Fruit fly (Drosophila melanogaster) whole organism, embryonic: Measurements from ENCODE around the gene CG3634.

Experiments
- ATbp ChIP-seq: fragments of 200-800 bp; sonication (Bioruptor generic); optimal IDR thresholded peaks from 2 replicates; lab custom pipeline; 2017; ENCODE audit warnings: missing biosample characterization, mild to moderate bottlenecking, missing genetic modification characterization, missing genetic modification reagents
- Atf3 ChIP-seq: fragments of 200-800 bp; sonication (Bioruptor generic); optimal IDR thresholded peaks from 3 replicates; lab custom pipeline; 2016; ENCODE audit warnings: missing biosample characterization, missing genetic modification characterization
- BEAF-32 ChIP-seq: fragments of 200-800 bp; sonication (Bioruptor generic); optimal IDR thresholded peaks from 3 replicates; lab custom pipeline; 2017; ENCODE audit warnings: missing biosample characterization, missing genetic modification characterization, mild to moderate bottlenecking, moderate library complexity, missing genetic modification reagents
- CG11723 ChIP-seq: fragments of 200-800 bp; sonication (Bioruptor generic); optimal IDR thresholded peaks from 2 replicates; lab custom pipeline; 2017; ENCODE audit warnings: missing biosample characterization, mild to moderate bottlenecking, missing genetic modification characterization
- CG12071 ChIP-seq: fragments of 200-800 bp; sonication (Bioruptor generic); optimal IDR thresholded peaks from 3 replicates; lab custom pipeline; 2018; ENCODE audit warnings: missing biosample characterization, mild to moderate bottlenecking, missing genetic modification characterization
- CG2116 ChIP-seq: fragments of 200-800 bp; sonication (Bioruptor generic); optimal IDR thresholded peaks from 3 replicates; lab custom pipeline; 2018; ENCODE audit warnings: missing biosample characterization, mild to moderate bottlenecking, missing genetic modification characterization
- CG2120 ChIP-seq: fragments of 200-800 bp; sonication (Bioruptor generic); optimal IDR thresholded peaks from 3 replicates; lab custom pipeline; 2016; ENCODE audit warnings: missing biosample characterization, missing genetic modification characterization
- CG2199 ChIP-seq: fragments of 200-800 bp; sonication (Bioruptor generic); IDR thresholded peaks from 3 replicates; pipeline ENCODE4 v1.3.6; 2022; ENCODE audit warnings: missing biosample characterization, missing genetic modification characterization
- CG3163 ChIP-seq: fragments of 200-800 bp; sonication (Bioruptor generic); optimal IDR thresholded peaks from 3 replicates; lab custom pipeline; 2016; ENCODE audit warnings: missing biosample characterization, missing genetic modification characterization
- CG33213 ChIP-seq: fragments of 200-800 bp; sonication (Bioruptor generic); optimal IDR thresholded peaks from 3 replicates; lab custom pipeline; 2016; ENCODE audit warnings: missing biosample characterization, missing genetic modification characterization
- CG4820 ChIP-seq: fragments of 200-800 bp; sonication (Bioruptor generic); optimal IDR thresholded peaks from 3 replicates; lab custom pipeline; 2016; ENCODE audit warnings: missing biosample characterization, missing genetic modification characterization
- CG6791 ChIP-seq: fragments of 200-800 bp; sonication (Bioruptor generic); IDR thresholded peaks from 3 replicates; pipeline ENCODE4 v1.3.6; 2022; ENCODE audit warnings: missing biosample characterization, missing genetic modification characterization; ENCODE audit not compliant: partially characterized antibody
- CG7928 ChIP-seq: fragments of 200-800 bp; sonication (Bioruptor generic); optimal IDR thresholded peaks from 2 replicates; lab custom pipeline; 2017; ENCODE audit warnings: missing biosample characterization, mild to moderate bottlenecking, missing genetic modification characterization
- CG8944 ChIP-seq: fragments of 200-800 bp; sonication (Bioruptor generic); optimal IDR thresholded peaks from 3 replicates; lab custom pipeline; 2016; ENCODE audit warnings: missing biosample characterization, missing genetic modification characterization
- CG9215 ChIP-seq: fragments of 200-800 bp; sonication (Bioruptor generic); IDR thresholded peaks from 2 replicates; pipeline ENCODE4 v1.3.6; 2022; ENCODE audit warnings: missing biosample characterization, missing genetic modification characterization
- D ChIP-seq, 2 experiments: fragments of 200-800 bp in 1 of 2; fragments of >200 bp in 1 of 2; sonication (Bioruptor generic) in 1 of 2; optimal IDR thresholded peaks; 2 replicates in 1 of 2; 3 replicates in 1 of 2; lab custom pipeline; 2017; ENCODE audit warnings: mild to moderate bottlenecking in 1 of 2, missing biosample characterization in 1 of 2, missing genetic modification characterization in 1 of 2, missing genetic modification reagents in 1 of 2
- Ets97D ChIP-seq: fragments of 200-800 bp; sonication (Bioruptor generic); optimal IDR thresholded peaks from 3 replicates; lab custom pipeline; 2016; ENCODE audit warnings: missing biosample characterization, missing genetic modification characterization
- Nf-YC ChIP-seq: fragments of 200-800 bp; optimal IDR thresholded peaks from 3 replicates; lab custom pipeline; 2019; ENCODE audit warnings: missing biosample characterization, mild to moderate bottlenecking, missing genetic modification characterization, moderate library complexity
- Ravus ChIP-seq: fragments of 200-800 bp; sonication (Bioruptor generic); IDR thresholded peaks from 2 replicates; pipeline ENCODE4 v1.3.6; 2022; ENCODE audit warnings: missing biosample characterization, missing genetic modification characterization
- Rfx ChIP-seq: fragments of 200-800 bp; sonication (Bioruptor generic); IDR thresholded peaks from 2 replicates; pipeline ENCODE4 v1.3.6; 2022; ENCODE audit warnings: missing biosample characterization, missing genetic modification characterization
- Ssrp ChIP-seq: fragments of 200-800 bp; sonication (Bioruptor generic); optimal IDR thresholded peaks from 2 replicates; lab custom pipeline; 2018; ENCODE audit warnings: missing biosample characterization, mild to moderate bottlenecking, missing genetic modification characterization, moderate library complexity
- Usf ChIP-seq: fragments of 200-800 bp; sonication (Bioruptor generic); optimal IDR thresholded peaks from 2 replicates; lab custom pipeline; 2017; ENCODE audit warnings: missing genotype, missing biosample characterization, missing genetic modification characterization
- Xrp1 ChIP-seq: fragments of 200-800 bp; sonication (Bioruptor generic); IDR thresholded peaks from 2 replicates; pipeline ENCODE4 v1.3.6; 2022; ENCODE audit warnings: missing biosample characterization, missing genetic modification characterization
- ap ChIP-seq: fragments of 200-800 bp; sonication (Bioruptor generic); IDR thresholded peaks from 2 replicates; pipeline ENCODE4 v1.3.6; 2022; ENCODE audit warnings: missing biosample characterization, missing genetic modification characterization
- ara ChIP-seq: fragments of 200-800 bp; sonication (Bioruptor generic); IDR thresholded peaks from 2 replicates; pipeline ENCODE4 v1.3.6; 2022; ENCODE audit warnings: missing biosample characterization, missing genetic modification characterization
- bigmax ChIP-seq: fragments of 200-800 bp; sonication (Bioruptor generic); optimal IDR thresholded peaks from 2 replicates; lab custom pipeline; 2018; ENCODE audit warnings: missing biosample characterization, mild to moderate bottlenecking, missing genetic modification characterization
- cad ChIP-seq: fragments of >200 bp; optimal IDR thresholded peaks from 2 replicates; lab custom pipeline; 2017; ENCODE audit warnings: missing biosample characterization, missing genetic modification characterization
- crc ChIP-seq: fragments of 200-800 bp; sonication (Bioruptor generic); optimal IDR thresholded peaks from 2 replicates; lab custom pipeline; 2016; ENCODE audit warnings: missing biosample characterization, missing genetic modification characterization
- crp ChIP-seq, 2 experiments: fragments of 200-800 bp; sonication (Bioruptor generic); optimal IDR thresholded peaks; 2 replicates in 1 of 2; 3 replicates in 1 of 2; lab custom pipeline; 2017; ENCODE audit warnings: missing biosample characterization in 2 of 2, missing genetic modification characterization in 2 of 2, mild to moderate bottlenecking in 1 of 2, moderate library complexity in 1 of 2
- danr ChIP-seq: fragments of 200-800 bp; sonication (Bioruptor generic); IDR thresholded peaks from 2 replicates; pipeline ENCODE4 v1.3.6; 2022; ENCODE audit warnings: missing biosample characterization, missing genetic modification characterization
- dimm ChIP-seq: fragments of 200-800 bp; sonication (Bioruptor generic); IDR thresholded peaks from 2 replicates; pipeline ENCODE4 v1.3.6; 2022; ENCODE audit warnings: missing biosample characterization, missing genetic modification characterization
- disco-r ChIP-seq: fragments of 200-800 bp; sonication (Bioruptor generic); optimal IDR thresholded peaks from 2 replicates; lab custom pipeline; 2016; ENCODE audit warnings: missing biosample characterization, missing genetic modification characterization
- dm ChIP-seq: fragments of 200-800 bp; sonication (Bioruptor generic); optimal IDR thresholded peaks from 3 replicates; lab custom pipeline; 2016; ENCODE audit warnings: missing biosample characterization, missing genetic modification characterization
- dpn ChIP-seq, 2 experiments: fragments of 200-800 bp; sonication (Bioruptor generic); optimal IDR thresholded peaks; 3 replicates each; lab custom pipeline; 2016; ENCODE audit warnings: missing biosample characterization in 2 of 2, missing genetic modification characterization in 2 of 2
- exex ChIP-seq: fragments of 200-800 bp; sonication (Bioruptor generic); optimal IDR thresholded peaks from 4 replicates; lab custom pipeline; 2018; ENCODE audit warnings: missing biosample characterization, mild to moderate bottlenecking, missing genetic modification characterization, moderate library complexity
- gt ChIP-seq: fragments of 200-800 bp; sonication (Bioruptor generic); IDR thresholded peaks from 2 replicates; pipeline ENCODE4 v1.3.6; 2022; ENCODE audit warnings: missing biosample characterization, missing genetic modification characterization
- hbn ChIP-seq: fragments of 200-800 bp; sonication (Bioruptor generic); IDR thresholded peaks from 2 replicates; pipeline ENCODE4 v1.3.6; 2022; ENCODE audit warnings: missing biosample characterization, missing genetic modification characterization; ENCODE audit not compliant: partially characterized antibody
- jumu ChIP-seq: fragments of 200-800 bp; sonication (Bioruptor generic); optimal IDR thresholded peaks from 3 replicates; lab custom pipeline; 2016; ENCODE audit warnings: missing biosample characterization, missing genetic modification characterization
- nerfin-2 ChIP-seq: fragments of 200-800 bp; sonication (Bioruptor generic); IDR thresholded peaks from 2 replicates; pipeline ENCODE4 v1.3.6; 2022; ENCODE audit warnings: missing biosample characterization, missing genetic modification characterization; ENCODE audit not compliant: partially characterized antibody
- peb ChIP-seq: fragments of 200-800 bp; sonication (Bioruptor generic); IDR thresholded peaks from 2 replicates; pipeline ENCODE4 v1.3.6; 2022; ENCODE audit warnings: missing biosample characterization, missing genetic modification characterization
- prd ChIP-seq, 3 experiments: fragments of >200 bp in 2 of 3; fragments of 200-800 bp in 1 of 3; sonication (Bioruptor generic) in 1 of 3; optimal IDR thresholded peaks in 2 of 3; IDR thresholded peaks in 1 of 3; 2 replicates in 2 of 3; 3 replicates in 1 of 3; pipeline versions ENCODE4 v1.3.6 to Lab custom; 2017 to 2022; ENCODE audit warnings: missing biosample characterization in 1 of 3, missing genetic modification characterization in 1 of 3
- pum ChIP-seq: fragments of 200-800 bp; sonication (Bioruptor generic); optimal IDR thresholded peaks from 2 replicates; lab custom pipeline; 2016; ENCODE audit warnings: missing biosample characterization, missing genetic modification characterization
- sens ChIP-seq: fragments of 200-800 bp; sonication (Bioruptor generic); peaks from one replicate; lab custom pipeline; 2016; ENCODE audit warnings: missing biosample characterization, missing genetic modification characterization
- sima ChIP-seq: fragments of 200-800 bp; sonication (Bioruptor generic); optimal IDR thresholded peaks from 2 replicates; lab custom pipeline; 2016; ENCODE audit warnings: missing biosample characterization, missing genetic modification characterization
- slp2 ChIP-seq: fragments of 200-800 bp; sonication (Bioruptor generic); optimal IDR thresholded peaks from 2 replicates; lab custom pipeline; 2016; ENCODE audit warnings: missing biosample characterization, missing genetic modification characterization
- ssp ChIP-seq: fragments of 200-800 bp; sonication (Bioruptor generic); IDR thresholded peaks from 2 replicates; pipeline ENCODE4 v1.3.6; 2022; ENCODE audit warnings: missing biosample characterization, missing genetic modification characterization
- tup ChIP-seq: fragments of 200-800 bp; sonication (Bioruptor generic); optimal IDR thresholded peaks from 2 replicates; lab custom pipeline; 2016; ENCODE audit warnings: missing biosample characterization, mild to moderate bottlenecking, missing genetic modification characterization, moderate library complexity
- wor ChIP-seq: fragments of 200-800 bp; sonication (Bioruptor generic); IDR thresholded peaks from 2 replicates; pipeline ENCODE4 v1.3.6; 2022; ENCODE audit warnings: missing biosample characterization, missing genetic modification characterization
- zfh1 ChIP-seq: fragments of 200-800 bp; sonication (Bioruptor generic); IDR thresholded peaks from 3 replicates; pipeline ENCODE4 v1.3.6; 2022; ENCODE audit warnings: missing biosample characterization, missing genetic modification characterization

The CG3634 gene

dm6 chr3L:20798325-20798846 is 10.7 kb downstream of the CG3634 start, which contains the start of the genes CG3698 and tzn (continued):
- TF ChIP-seq Atf3 (GFP tag; lab: Kevin White, UChicago), result peak; percentile 45
- peak; percentile 81 for TF ChIP-seq ssp (GFP tag; lab: Robert Waterston, UW)
- TF ChIP-seq dimm, result peak; percentile 83
- peak; percentile 92 for TF ChIP-seq sens (GFP tag; lab: Kevin White, UChicago)
- TF ChIP-seq slp2, result peak; percentile 85
- TF ChIP-seq Ssrp, result peak; percentile 87
- peak; percentile 85 for TF ChIP-seq dm (GFP tag; lab: Kevin White, UChicago)
- peak; percentile 14; the same call in 1 of the 2 replicates for TF ChIP-seq hbn
- TF ChIP-seq Usf, result peak; percentile 93
- peak; percentile 84 for TF ChIP-seq exex
- TF ChIP-seq cad, result no peak
- peak in 1 of 2 experiments; percentile 66 for TF ChIP-seq crp (GFP tag; optimal IDR thresholded peaks at IDR 0.05; lab: Kevin White, UChicago)
- TF ChIP-seq CG8944 (GFP tag; lab: Kevin White, UChicago), result peak; percentile 70
- peak; percentile 76 for TF ChIP-seq sima (GFP tag; lab: Kevin White, UChicago)
- TF ChIP-seq CG3163 (GFP tag; lab: Kevin White, UChicago), result peak; percentile 58
- peak; percentile 76 for TF ChIP-seq CG7928 (GFP tag; lab: Kevin White, UChicago)
- peak; percentile 90 for TF ChIP-seq CG2116 (GFP tag; lab: Kevin White, UChicago)
- TF ChIP-seq pum (GFP tag; lab: Kevin White, UChicago), result peak; percentile 66
- peak; percentile 95 for TF ChIP-seq CG33213 (GFP tag; lab: Kevin White, UChicago)
- peak; percentile 91 for TF ChIP-seq ap (GFP tag; lab: Robert Waterston, UW)
- TF ChIP-seq nerfin-2, result no peak
- peak; percentile 76 for TF ChIP-seq bigmax (GFP tag; lab: Kevin White, UChicago)
- TF ChIP-seq crc, result peak; percentile 45
- peak; percentile 63 for TF ChIP-seq CG2120 (GFP tag; lab: Kevin White, UChicago)
- TF ChIP-seq Ravus (GFP tag; lab: Robert Waterston, UW), result peak; percentile 75
- TF ChIP-seq peb (GFP tag; lab: Robert Waterston, UW), result peak; percentile 68
- peak; percentile 52 for TF ChIP-seq jumu (GFP tag; lab: Kevin White, UChicago)
- TF ChIP-seq ATbp (GFP tag; lab: Kevin White, UChicago), result peak; percentile 94
- peak; percentile 96 for TF ChIP-seq zfh1 (GFP tag; lab: Robert Waterston, UW)
- TF ChIP-seq Ets97D (GFP tag; lab: Kevin White, UChicago), result peak; percentile 100
- peak; percentile 69 for TF ChIP-seq Nf-YC (tag; lab: Kevin White, UChicago)
- peak; percentile 91 for TF ChIP-seq CG12071 (GFP tag; lab: Kevin White, UChicago)
- no peak for TF ChIP-seq CG6791 (GFP tag; lab: Robert Waterston, UW)
- peak; percentile 80 for TF ChIP-seq CG9215 (GFP tag; lab: Robert Waterston, UW)
- peak; percentile 80 for TF ChIP-seq disco-r (GFP tag; lab: Kevin White, UChicago)
- TF ChIP-seq prd (optimal IDR thresholded peaks at IDR 0.05; lab: Kevin White, UChicago), result no peak
- peak; percentile 85 for TF ChIP-seq prd (GFP tag; IDR thresholded peaks at IDR 0.05; lab: Robert Waterston, UW)
- peak; percentile 67 for TF ChIP-seq danr (GFP tag; lab: Robert Waterston, UW)
- TF ChIP-seq wor (GFP tag; lab: Robert Waterston, UW), result peak; percentile 75
- TF ChIP-seq tup (GFP tag; lab: Kevin White, UChicago), result peak; percentile 65
- TF ChIP-seq CG11723 (GFP tag; lab: Kevin White, UChicago), result peak; percentile 90
- TF ChIP-seq dpn (GFP tag; optimal IDR thresholded peaks at IDR 0.05; lab: Kevin White, UChicago), result peak; percentile 78 to 93
- TF ChIP-seq BEAF-32, result peak; percentile 43
- peak; percentile 85 for TF ChIP-seq ara (GFP tag; lab: Robert Waterston, UW)
- peak; percentile 97 for TF ChIP-seq CG2199 (GFP tag; lab: Robert Waterston, UW)
- peak; percentile 89 for TF ChIP-seq gt (GFP tag; lab: Robert Waterston, UW)
- peak; percentile 87 for TF ChIP-seq CG4820 (GFP tag; lab: Kevin White, UChicago)
- peak; percentile 43; the same call in 1 of the 2 replicates for TF ChIP-seq Xrp1 (GFP tag; lab: Robert Waterston, UW)
- TF ChIP-seq Rfx (GFP tag; lab: Robert Waterston, UW), result peak; percentile 97
- TF ChIP-seq D (optimal IDR thresholded peaks at IDR 0.05; lab: Kevin White, UChicago), result peak; percentile 16
- TF ChIP-seq D (GFP tag; optimal IDR thresholded peaks at IDR 0.05; lab: Kevin White, UChicago), result peak; percentile 94
